Worm (Caenorhabditis elegans) whole organism, late embryonic: ENCODE data around the gene gnrr-2.

Source experiments
- F13H6.1 ChIP-seq: sonication (generic microtip); optimal IDR thresholded peaks from 2 replicates; lab custom pipeline; 2016; ENCODE audit warnings: missing genetic modification characterization, missing compliant biosample characterization
- K02D7.2 ChIP-seq: sonication (generic microtip); optimal IDR thresholded peaks from 2 replicates; lab custom pipeline; 2017; ENCODE audit warnings: mild to moderate bottlenecking, missing genetic modification characterization, missing compliant biosample characterization
- K09A11.1 ChIP-seq: sonication (generic microtip); optimal IDR thresholded peaks from 2 replicates; lab custom pipeline; 2017; ENCODE audit warnings: antibody characterized with exemption, mild to moderate bottlenecking, missing genetic modification characterization, missing compliant biosample characterization; ENCODE audit not compliant: insufficient read depth
- Y22D7AL.16 ChIP-seq: sonication (generic microtip); optimal IDR thresholded peaks from 2 replicates; lab custom pipeline; 2016; ENCODE audit warnings: missing genetic modification characterization, missing compliant biosample characterization
- ahr-1 ChIP-seq: sonication (generic microtip); optimal IDR thresholded peaks from 2 replicates; lab custom pipeline; 2016; ENCODE audit warnings: missing genetic modification characterization, missing compliant biosample characterization
- ama-1 ChIP-seq: fragments of 150-350 bp; optimal IDR thresholded peaks from 2 replicates; lab custom pipeline; 2014
- ceh-2 ChIP-seq: sonication (generic microtip); optimal IDR thresholded peaks from 2 replicates; lab custom pipeline; 2016; ENCODE audit warnings: missing genotype, missing genetic modification characterization, missing compliant biosample characterization
- ceh-30 ChIP-seq: fragments of 150-350 bp; optimal IDR thresholded peaks from 2 replicates; lab custom pipeline; 2014; ENCODE audit warnings: missing biosample characterization, missing genetic modification characterization
- ceh-9 ChIP-seq: sonication (generic microtip); optimal IDR thresholded peaks from 2 replicates; lab custom pipeline; 2016; ENCODE audit warnings: mild to moderate bottlenecking, missing genetic modification characterization, inconsistent platforms, missing compliant biosample characterization
- che-1 ChIP-seq: sonication (generic microtip); optimal IDR thresholded peaks from 2 replicates; lab custom pipeline; 2016; ENCODE audit warnings: mild to moderate bottlenecking, missing genetic modification characterization, missing compliant biosample characterization
- dmd-4 ChIP-seq: sonication (generic microtip); optimal IDR thresholded peaks from 2 replicates; lab custom pipeline; 2016; ENCODE audit warnings: borderline replicate concordance, missing genetic modification characterization, missing compliant biosample characterization
- elt-2 ChIP-seq: sonication (generic microtip); optimal IDR thresholded peaks from 2 replicates; lab custom pipeline; 2016; ENCODE audit warnings: missing genetic modification reagents, missing genetic modification characterization, missing compliant biosample characterization
- elt-4 ChIP-seq: sonication (generic microtip); optimal IDR thresholded peaks from 2 replicates; lab custom pipeline; 2016; ENCODE audit warnings: missing genetic modification characterization, missing compliant biosample characterization
- ets-4 ChIP-seq: sonication (generic microtip); optimal IDR thresholded peaks from 2 replicates; lab custom pipeline; 2016; ENCODE audit warnings: missing genetic modification characterization, missing compliant biosample characterization
- eyg-1 ChIP-seq: sonication (generic microtip); optimal IDR thresholded peaks from 2 replicates; lab custom pipeline; 2016; ENCODE audit warnings: missing genotype, missing genetic modification characterization, missing compliant biosample characterization
- fax-1 ChIP-seq: sonication (generic microtip); optimal IDR thresholded peaks from 2 replicates; lab custom pipeline; 2016; ENCODE audit warnings: missing genotype, missing genetic modification characterization, missing compliant biosample characterization
- fkh-6 ChIP-seq: sonication (generic microtip); optimal IDR thresholded peaks from 2 replicates; lab custom pipeline; 2016; ENCODE audit warnings: missing genetic modification characterization, missing compliant biosample characterization
- gmeb-2 ChIP-seq: sonication (generic microtip); optimal IDR thresholded peaks from 2 replicates; lab custom pipeline; 2016; ENCODE audit warnings: missing genetic modification characterization, inconsistent platforms, missing compliant biosample characterization
- hlh-30 ChIP-seq: sonication (generic microtip); optimal IDR thresholded peaks from 2 replicates; lab custom pipeline; 2017; ENCODE audit warnings: antibody characterized with exemption, missing genetic modification characterization, missing compliant biosample characterization; ENCODE audit not compliant: insufficient read depth
- hlh-6 ChIP-seq: sonication (generic microtip); optimal IDR thresholded peaks from 2 replicates; lab custom pipeline; 2016; ENCODE audit warnings: missing genotype, missing genetic modification characterization, missing compliant biosample characterization
- hlh-8 ChIP-seq: sonication (generic microtip); optimal IDR thresholded peaks from 2 replicates; lab custom pipeline; 2016; ENCODE audit warnings: missing genotype, missing genetic modification characterization, missing compliant biosample characterization
- lin-11 ChIP-seq: fragments of 200-800 bp; sonication (Bioruptor generic); optimal IDR thresholded peaks from 2 replicates; lab custom pipeline; 2018; ENCODE audit warnings: mild to moderate bottlenecking, missing genetic modification characterization, missing compliant biosample characterization
- madf-2 ChIP-seq: sonication (generic microtip); optimal IDR thresholded peaks from 2 replicates; lab custom pipeline; 2017; ENCODE audit warnings: missing genetic modification characterization, missing compliant biosample characterization
- nfya-1 ChIP-seq: sonication (generic microtip); optimal IDR thresholded peaks from 2 replicates; lab custom pipeline; 2017; ENCODE audit warnings: missing genetic modification characterization, mild to moderate bottlenecking, missing compliant biosample characterization, antibody characterized with exemption, moderate library complexity
- nhr-232 ChIP-seq: sonication (generic microtip); optimal IDR thresholded peaks from 2 replicates; lab custom pipeline; 2016; ENCODE audit warnings: missing genetic modification characterization, missing compliant biosample characterization
- pat-9 ChIP-seq: fragments of 200-800 bp; sonication (Bioruptor generic); optimal IDR thresholded peaks from 2 replicates; lab custom pipeline; 2018; ENCODE audit warnings: mild to moderate bottlenecking, missing genetic modification characterization, moderate library complexity, missing compliant biosample characterization
- pax-1 ChIP-seq: fragments of 150-350 bp; optimal IDR thresholded peaks from 2 replicates; lab custom pipeline; 2014; ENCODE audit warnings: missing biosample characterization, missing genetic modification characterization
- pha-4 ChIP-seq: fragments of 150-350 bp; optimal IDR thresholded peaks from 2 replicates; lab custom pipeline; 2018; ENCODE audit warnings: missing biosample characterization, missing genetic modification reagents, missing genetic modification characterization
- rnt-1 ChIP-seq: sonication (generic microtip); optimal IDR thresholded peaks from 2 replicates; lab custom pipeline; 2016; ENCODE audit warnings: missing genetic modification characterization, missing compliant biosample characterization
- tbx-2 ChIP-seq: sonication (generic microtip); optimal IDR thresholded peaks from 2 replicates; lab custom pipeline; 2016; ENCODE audit warnings: missing genetic modification characterization, missing compliant biosample characterization
- unc-3 ChIP-seq, 2 experiments: fragments of 200-800 bp in 1 of 2; sonication (Bioruptor generic) in 1 of 2; sonication (generic microtip) in 1 of 2; conservative IDR thresholded peaks in 1 of 2; optimal IDR thresholded peaks in 1 of 2; 2 replicates each; pipeline versions ENCODE4 v1.3.6 to Lab custom; 2016 to 2022; ENCODE audit warnings: missing compliant biosample characterization in 2 of 2, missing genetic modification characterization in 2 of 2, missing genetic modification reagents in 1 of 2
- unc-42 ChIP-seq: sonication (generic microtip); optimal IDR thresholded peaks from 2 replicates; lab custom pipeline; 2016; ENCODE audit warnings: missing genotype, missing genetic modification characterization, missing compliant biosample characterization
- unc-55 ChIP-seq: sonication (generic microtip); optimal IDR thresholded peaks from 2 replicates; lab custom pipeline; 2017; ENCODE audit warnings: missing biosample characterization, missing genetic modification reagents, missing genetic modification characterization
- unc-86 ChIP-seq: sonication (generic microtip); optimal IDR thresholded peaks from 2 replicates; lab custom pipeline; 2016; ENCODE audit warnings: missing genetic modification characterization, missing compliant biosample characterization
- zip-5 ChIP-seq: sonication (generic microtip); optimal IDR thresholded peaks from 2 replicates; lab custom pipeline; 2016; ENCODE audit warnings: missing genetic modification characterization, missing compliant biosample characterization
- ztf-16 ChIP-seq: sonication (generic microtip); optimal IDR thresholded peaks from 2 replicates; lab custom pipeline; 2017; ENCODE audit warnings: missing genetic modification characterization, missing compliant biosample characterization

gnrr-2 gene

ce11 chrV:14447240-14447763, 38.4 kb downstream of the gnrr-2 start, which contains the start of the genes dlat-1 and fntb-1:
Gene dlat-1 (minus strand): TSS chrV:14447290.
Gene fntb-1 (plus strand): TSS chrV:14447651.
- TF ChIP-seq elt-2 (tag; lab: Kevin White, UChicago) (peak; percentile 89), madf-2 (tag; lab: Kevin White, UChicago) (no peak)
- TF ChIP-seq, all 69 proteins: peak for 1

DNA sequence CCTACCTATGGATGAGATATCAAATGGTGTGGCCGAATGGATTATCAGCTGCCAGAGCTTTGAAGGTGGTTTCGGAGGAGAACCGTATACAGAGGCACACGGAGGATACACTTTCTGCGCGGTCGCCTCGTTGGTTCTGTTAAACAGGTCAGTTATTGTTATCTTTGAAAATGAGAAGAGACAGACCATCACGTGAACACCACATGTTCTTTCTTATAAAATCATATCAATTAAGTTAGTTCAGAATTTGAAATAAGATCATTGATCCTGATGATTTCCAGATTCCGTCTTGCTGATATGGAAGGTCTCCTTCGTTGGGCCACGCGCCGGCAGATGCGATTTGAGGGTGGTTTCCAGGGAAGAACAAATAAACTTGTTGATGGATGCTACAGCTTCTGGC, 39.8 kb downstream of the gnrr-2 start:
- TF ChIP-seq che-1 (tag; lab: Kevin White, UChicago) (no peak), ztf-16 (tag; lab: Kevin White, UChicago) (no peak), gmeb-2 (no peak), unc-55 (GFP tag; lab: Kevin White, UChicago) (no peak), lin-11 (tag; lab: Kevin White, UChicago) (no peak)

ce11 chrV:14449397-14449796, 40.5 kb downstream of the gnrr-2 start, which contains the start of gene F23B12.7:
Gene F23B12.7 (plus strand): TSS chrV:14449697.
- no peak for TF ChIP-seq pax-1 (tag; lab: Kevin White, UChicago)
- no peak for TF ChIP-seq unc-86 (tag; lab: Kevin White, UChicago)
- no peak for TF ChIP-seq ceh-30
- TF ChIP-seq ceh-9, result no peak
- TF ChIP-seq pat-9, result no peak

DNA sequence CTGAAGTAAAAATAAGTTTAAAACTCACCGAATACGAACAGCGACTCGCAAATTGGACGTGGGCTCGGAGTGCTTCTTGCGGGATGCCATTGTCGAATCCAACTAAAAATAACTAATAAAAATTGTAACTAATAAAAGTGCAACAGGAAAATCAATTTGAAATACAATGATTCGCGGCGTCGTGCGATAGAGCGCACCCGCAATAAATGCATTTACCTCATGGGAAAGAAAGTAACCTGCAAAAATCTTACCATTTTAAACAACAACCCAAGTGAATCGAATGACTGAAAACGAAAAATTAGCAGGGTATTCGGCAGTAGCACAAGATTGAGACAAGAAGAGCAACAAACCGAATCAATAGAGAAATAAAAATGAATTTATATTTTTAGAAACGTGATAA, 47.8 kb downstream of the gnrr-2 start, which contains the start of gene bmk-1:
Gene bmk-1, minus strand, starts transcription at position 359 of the 400 bp plus-strand sequence.
- TF ChIP-seq Y22D7AL.16 (tag; lab: Kevin White, UChicago) (no peak), unc-42 (tag; lab: Kevin White, UChicago) (peak; percentile 48)
- TF ChIP-seq, all 69 proteins: peak for 1

ce11 chrV:14457070-14457469, 48.2 kb downstream of the gnrr-2 start, which contains the start of gene coh-3:
Gene coh-3 (plus strand): TSS chrV:14457422.
- no peak for TF ChIP-seq ama-1 (lab: Kevin White, UChicago)
- no peak for TF ChIP-seq unc-3 (GFP tag; conservative IDR thresholded peaks at IDR 0.05; lab: Robert Waterston, UW)
- no peak for TF ChIP-seq unc-3 (tag; optimal IDR thresholded peaks at IDR 0.05; lab: Kevin White, UChicago)
- no peak for TF ChIP-seq pax-1 (tag; lab: Kevin White, UChicago)
- no peak for TF ChIP-seq F13H6.1
- TF ChIP-seq elt-4, result no peak
- TF ChIP-seq rnt-1 (tag; lab: Kevin White, UChicago), result no peak
- no peak for TF ChIP-seq lin-11 (tag; lab: Kevin White, UChicago)
- TF ChIP-seq ceh-2 (tag; lab: Kevin White, UChicago), result no peak
- TF ChIP-seq hlh-6, result no peak
- no peak for TF ChIP-seq eyg-1 (tag; lab: Kevin White, UChicago)
- TF ChIP-seq K09A11.1 (tag; lab: Kevin White, UChicago), result no peak
- no peak for TF ChIP-seq pha-4 (tag; lab: Kevin White, UChicago)
- no peak for TF ChIP-seq hlh-30
- TF ChIP-seq fkh-6 (tag; lab: Kevin White, UChicago), result no peak
- TF ChIP-seq ahr-1, result no peak
- TF ChIP-seq K02D7.2 (tag; lab: Kevin White, UChicago), result no peak
- TF ChIP-seq nhr-232 (tag; lab: Kevin White, UChicago), result no peak

DNA sequence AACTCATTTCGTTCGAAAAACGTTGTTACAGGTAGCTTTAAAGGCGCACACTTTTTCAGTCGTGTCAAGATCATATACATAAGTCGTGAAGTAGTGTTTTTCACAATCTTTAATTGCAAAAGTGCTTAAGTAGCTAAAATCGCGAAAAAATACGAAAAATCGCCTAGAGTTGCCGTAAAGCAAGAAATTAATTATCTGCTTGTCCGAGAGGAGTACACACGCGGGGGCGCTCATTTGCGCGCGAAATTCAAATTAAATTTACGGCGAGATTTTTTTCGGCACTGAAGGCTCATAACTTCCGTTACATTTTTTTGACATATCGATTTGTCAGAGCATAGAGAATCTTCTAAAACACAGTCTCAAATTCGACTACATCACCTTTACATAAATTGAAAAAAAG, 51.2 kb downstream of the gnrr-2 start:
- no peak for TF ChIP-seq dmd-4
- no peak for TF ChIP-seq nhr-232 (tag; lab: Kevin White, UChicago)
- no peak for TF ChIP-seq tbx-2 (tag; lab: Kevin White, UChicago)
- TF ChIP-seq fax-1 (tag; lab: Kevin White, UChicago), result no peak
- no peak for TF ChIP-seq hlh-8 (tag; lab: Kevin White, UChicago)
- no peak for TF ChIP-seq nfya-1 (tag; lab: Kevin White, UChicago)
- no peak for TF ChIP-seq zip-5 (tag; lab: Kevin White, UChicago)
- no peak for TF ChIP-seq ahr-1
- TF ChIP-seq hlh-30, result no peak
- TF ChIP-seq ztf-16 (tag; lab: Kevin White, UChicago), result no peak
- TF ChIP-seq ets-4 (tag; lab: Kevin White, UChicago), result no peak
- no peak for TF ChIP-seq K09A11.1 (tag; lab: Kevin White, UChicago)
- no peak for TF ChIP-seq pat-9
- no peak for TF ChIP-seq ceh-9
- no peak for TF ChIP-seq K02D7.2 (tag; lab: Kevin White, UChicago)
- TF ChIP-seq unc-86 (tag; lab: Kevin White, UChicago), result no peak
- no peak for TF ChIP-seq eyg-1 (tag; lab: Kevin White, UChicago)
- TF ChIP-seq, all 69 proteins: peak for 0
